Worm (Caenorhabditis elegans): Measurements from ENCODE around the gene H38K22.9.

The H38K22.9 gene

ce11 chrIII:4357438-4357837 lies 33.5 kb downstream of the H38K22.9 start:
- TF ChIP-seq mls-2 (tag; optimal IDR thresholded peaks at IDR 0.05) (no peak), unc-62 (GFP tag; optimal IDR thresholded peaks at IDR 0.05) (peak; percentile 33)

ce11 chrIII:4358345-4358744 lies 34.4 kb downstream of the H38K22.9 start:
- TF ChIP-seq unc-62 (GFP tag; optimal IDR thresholded peaks at IDR 0.05) (peak; percentile 98), hlh-1 (tag; optimal IDR thresholded peaks at IDR 0.05) (peak; percentile 96), mab-5 (tag; optimal IDR thresholded peaks at IDR 0.05) (peak; percentile 89), unc-120 (tag; optimal IDR thresholded peaks at IDR 0.05; ENCODE audit: poor library complexity, severe bottlenecking) (peak; percentile 31), flh-1 (GFP tag; optimal IDR thresholded peaks at IDR 0.05) (no peak)

ce11 chrIII:4359208-4359607 lies 35.2 kb downstream of the H38K22.9 start:
- no peak for TF ChIP-seq unc-39 (tag; optimal IDR thresholded peaks at IDR 0.05)
- peak; percentile 80 for TF ChIP-seq hlh-1 (tag; optimal IDR thresholded peaks at IDR 0.05)

- no peak for TF ChIP-seq lin-13 (tag; optimal IDR thresholded peaks at IDR 0.05)
- TF ChIP-seq flh-1 (GFP tag; optimal IDR thresholded peaks at IDR 0.05), result no peak
- no peak for TF ChIP-seq lin-32 (GFP tag; optimal IDR thresholded peaks at IDR 0.05)
- no peak for TF ChIP-seq nhr-28 (tag; optimal IDR thresholded peaks at IDR 0.05)
- peak; percentile 89 for TF ChIP-seq hlh-1 (tag; optimal IDR thresholded peaks at IDR 0.05)
- TF ChIP-seq sem-2 (GFP tag; optimal IDR thresholded peaks at IDR 0.05), result no peak
- peak; percentile 71 for TF ChIP-seq unc-62 (GFP tag; optimal IDR thresholded peaks at IDR 0.05)
- no peak for TF ChIP-seq nhr-76 (tag; optimal IDR thresholded peaks at IDR 0.05)
- no peak for TF ChIP-seq blmp-1 (tag; optimal IDR thresholded peaks at IDR 0.05)
- TF ChIP-seq nhr-237 (tag; optimal IDR thresholded peaks at IDR 0.05), result no peak
Observed at ce11 chrIII:4359900-4360299, 35.9 kb downstream of the H38K22.9 start.

ce11 chrIII:4362332-4362731 lies 38.4 kb downstream of the H38K22.9 start:
- no peak for TF ChIP-seq ceh-83 (GFP tag; optimal IDR thresholded peaks at IDR 0.05)
- TF ChIP-seq ham-2 (GFP tag; optimal IDR thresholded peaks at IDR 0.05), result peak; percentile 26
- TF ChIP-seq ceh-43 (GFP tag; optimal IDR thresholded peaks at IDR 0.05), result no peak
- TF ChIP-seq unc-39 (tag; optimal IDR thresholded peaks at IDR 0.05), result no peak

ce11 chrIII:4364974-4365373 lies 41.0 kb downstream of the H38K22.9 start, which contains the start of gene ckb-1:
ckb-1 (plus strand) TSS chrIII:4365274.
- TF ChIP-seq blmp-1 (tag; optimal IDR thresholded peaks at IDR 0.05) (no peak), elt-1 (tag; optimal IDR thresholded peaks at IDR 0.05; ENCODE audit: borderline replicate concordance, insufficient read depth) (no peak), ham-2 (GFP tag; optimal IDR thresholded peaks at IDR 0.05) (no peak), unc-120 (tag; optimal IDR thresholded peaks at IDR 0.05; ENCODE audit: poor library complexity, severe bottlenecking) (no peak), M03D4.4 (tag; optimal IDR thresholded peaks at IDR 0.05) (no peak), ces-1 (GFP tag; optimal IDR thresholded peaks at IDR 0.05) (no peak), lsy-2 (tag; optimal IDR thresholded peaks at IDR 0.05) (no peak), ceh-83 (GFP tag; optimal IDR thresholded peaks at IDR 0.05) (no peak), bed-3 (GFP tag; optimal IDR thresholded peaks at IDR 0.05) (no peak), ceh-43 (GFP tag; optimal IDR thresholded peaks at IDR 0.05) (no peak), lin-13 (tag; optimal IDR thresholded peaks at IDR 0.05) (no peak), nhr-2 (tag; optimal IDR thresholded peaks at IDR 0.05) (no peak), pha-4 (tag; optimal IDR thresholded peaks at IDR 0.05) (no peak), tbx-8 (GFP tag; optimal IDR thresholded peaks at IDR 0.05) (no peak), nhr-28 (tag; optimal IDR thresholded peaks at IDR 0.05) (no peak)

- no peak for TF ChIP-seq M03D4.4 (tag; optimal IDR thresholded peaks at IDR 0.05)
- no peak for TF ChIP-seq hlh-1 (tag; optimal IDR thresholded peaks at IDR 0.05)
- TF ChIP-seq sem-2 (GFP tag; optimal IDR thresholded peaks at IDR 0.05), result no peak
- no peak for TF ChIP-seq mab-5 (tag; optimal IDR thresholded peaks at IDR 0.05)
- no peak for TF ChIP-seq ztf-11 (tag; optimal IDR thresholded peaks at IDR 0.05)
- TF ChIP-seq ham-2 (GFP tag; optimal IDR thresholded peaks at IDR 0.05), result no peak
- no peak for TF ChIP-seq tbx-8 (GFP tag; optimal IDR thresholded peaks at IDR 0.05)
- no peak for TF ChIP-seq drap-1 (GFP tag; optimal IDR thresholded peaks at IDR 0.05)
- no peak for TF ChIP-seq nhr-28 (tag; optimal IDR thresholded peaks at IDR 0.05)
Observed at ce11 chrIII:4367649-4368048, 43.7 kb downstream of the H38K22.9 start, which contains the start of gene ckb-2. ckb-2 (plus strand) TSS chrIII:4367949.
